Fruit fly (Drosophila melanogaster): ENCODE data around the gene CCKLR-17D3.

CCKLR-17D3 gene

DNA sequence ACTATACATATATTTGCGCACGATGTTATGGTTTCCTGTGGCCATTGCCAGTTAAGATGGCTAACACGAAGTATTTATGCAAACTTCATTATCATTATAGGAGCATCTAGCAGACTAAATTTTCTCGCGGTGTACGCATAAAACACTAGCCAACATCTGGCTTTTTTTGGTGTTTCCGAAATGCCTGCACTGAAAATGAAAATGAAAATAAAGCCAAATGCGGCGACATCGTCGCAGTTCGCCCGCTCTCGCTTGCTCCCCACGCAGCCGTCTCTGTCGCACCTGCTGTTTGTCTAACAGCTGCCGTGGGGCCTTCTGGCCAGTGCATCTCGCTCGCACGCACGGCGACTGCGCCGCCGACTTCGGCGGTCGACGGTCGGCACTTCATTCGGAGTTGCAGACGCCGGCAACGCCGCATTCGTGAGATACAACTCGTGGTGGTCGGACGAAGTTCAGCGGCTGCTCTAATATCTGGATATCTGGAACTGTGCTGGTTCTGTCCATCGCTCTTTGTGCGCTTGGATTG lies 1.1 kb upstream of the CCKLR-17D3 start, which contains the start of gene CG6891 (continued):
- TF ChIP-seq nerfin-2 (GFP tag; IDR thresholded peaks at IDR 0.05; ENCODE audit: partially characterized antibody) (no peak), CrebB (tag; optimal IDR thresholded peaks at IDR 0.05) (no peak), CG2889 (GFP tag; IDR thresholded peaks at IDR 0.05) (no peak), CG6254 (GFP tag; optimal IDR thresholded peaks at IDR 0.05) (no peak), pzg (GFP tag; optimal IDR thresholded peaks at IDR 0.05) (no peak), Dbx (GFP tag; IDR thresholded peaks at IDR 0.05) (no peak), run (tag; optimal IDR thresholded peaks at IDR 0.05) (no peak), kni (GFP tag; optimal IDR thresholded peaks at IDR 0.05) (peak; percentile 28), trh (GFP tag; optimal IDR thresholded peaks at IDR 0.05) (no peak), CG4730 (GFP tag; IDR thresholded peaks at IDR 0.05) (no peak), CG4328 (GFP tag; optimal IDR thresholded peaks at IDR 0.05) (no peak), fd64A (GFP tag; optimal IDR thresholded peaks at IDR 0.05) (no peak), lov (optimal IDR thresholded peaks at IDR 0.05) (no peak), lov (GFP tag; IDR thresholded peaks at IDR 0.05) (no peak), CG17802 (tag; optimal IDR thresholded peaks at IDR 0.05) (no peak), CG9817 (tag; optimal IDR thresholded peaks at IDR 0.05) (peak; percentile 19), tgo (GFP tag; IDR thresholded peaks at IDR 0.05) (peak; percentile 23; the same call in 1 of the 3 replicates), Optix (GFP tag; IDR thresholded peaks at IDR 0.05) (peak; percentile 48; the same call in 1 of the 3 replicates), CG7963 (GFP tag; IDR thresholded peaks at IDR 0.05; ENCODE audit: partially characterized antibody) (no peak), gsb (GFP tag; IDR thresholded peaks at IDR 0.05) (no peak), Doc3 (GFP tag; IDR thresholded peaks at IDR 0.05; ENCODE audit: partially characterized antibody) (no peak), hbn (GFP tag; IDR thresholded peaks at IDR 0.05; ENCODE audit: partially characterized antibody) (no peak), Dek (tag; optimal IDR thresholded peaks at IDR 0.05) (no peak), eve (GFP tag; optimal IDR thresholded peaks at IDR 0.05) (no peak), Meics (GFP tag; optimal IDR thresholded peaks at IDR 0.05) (no peak), CG11093 (GFP tag; IDR thresholded peaks at IDR 0.05) (no peak), D19A (tag; optimal IDR thresholded peaks at IDR 0.05) (no peak), CG7372 (GFP tag; IDR thresholded peaks at IDR 0.05) (no peak), CG4820 (GFP tag; optimal IDR thresholded peaks at IDR 0.05) (no peak), h (optimal IDR thresholded peaks at IDR 0.05) (no peak), gsb-n (tag; optimal IDR thresholded peaks at IDR 0.05) (no peak), CG7745 (tag; optimal IDR thresholded peaks at IDR 0.05) (no peak), esg (GFP tag; conservative IDR thresholded peaks at IDR 0.05) (0 out of 2 replicates have a peak, but pooled peaks have one; percentile 25), klu (GFP tag; IDR thresholded peaks at IDR 0.05) (no peak), HLH54F (GFP tag; optimal IDR thresholded peaks at IDR 0.05) (no peak), CG13624 (GFP tag; optimal IDR thresholded peaks at IDR 0.05) (peak; percentile 16), kay (GFP tag; optimal IDR thresholded peaks at IDR 0.05) (no peak), CG8944 (GFP tag; optimal IDR thresholded peaks at IDR 0.05) (no peak), pb (GFP tag; optimal IDR thresholded peaks at IDR 0.05) (peak; percentile 2), CG4617 (GFP tag; optimal IDR thresholded peaks at IDR 0.05; ENCODE audit: borderline replicate concordance) (no peak), crc (GFP tag; optimal IDR thresholded peaks at IDR 0.05) (no peak), pita (GFP tag; optimal IDR thresholded peaks at IDR 0.05) (no peak), tup (GFP tag; optimal IDR thresholded peaks at IDR 0.05) (no peak), CG12236 (GFP tag; optimal IDR thresholded peaks at IDR 0.05) (no peak), Lhr (GFP tag; optimal IDR thresholded peaks at IDR 0.05) (peak; percentile 27), gro (GFP tag; optimal IDR thresholded peaks at IDR 0.05) (no peak), CG7987 (GFP tag; optimal IDR thresholded peaks at IDR 0.05) (no peak), CG12299 (tag; optimal IDR thresholded peaks at IDR 0.05) (no peak), pan (optimal IDR thresholded peaks at IDR 0.05) (no peak), pan (GFP tag; optimal IDR thresholded peaks at IDR 0.05 in 1 of 2, IDR thresholded peaks at IDR 0.05 in 1 of 2) (peak in 1 of 2 experiments; percentile 13), E2f2 (GFP tag; IDR thresholded peaks at IDR 0.05) (0 out of 2 replicates have a peak, but pooled peaks have one; percentile 17), grn (GFP tag; optimal IDR thresholded peaks at IDR 0.05) (no peak)

Data from whole organism, embryonic.